Worm (Caenorhabditis elegans): ENCODE results near the gene Y67A10A.7.

DNA sequence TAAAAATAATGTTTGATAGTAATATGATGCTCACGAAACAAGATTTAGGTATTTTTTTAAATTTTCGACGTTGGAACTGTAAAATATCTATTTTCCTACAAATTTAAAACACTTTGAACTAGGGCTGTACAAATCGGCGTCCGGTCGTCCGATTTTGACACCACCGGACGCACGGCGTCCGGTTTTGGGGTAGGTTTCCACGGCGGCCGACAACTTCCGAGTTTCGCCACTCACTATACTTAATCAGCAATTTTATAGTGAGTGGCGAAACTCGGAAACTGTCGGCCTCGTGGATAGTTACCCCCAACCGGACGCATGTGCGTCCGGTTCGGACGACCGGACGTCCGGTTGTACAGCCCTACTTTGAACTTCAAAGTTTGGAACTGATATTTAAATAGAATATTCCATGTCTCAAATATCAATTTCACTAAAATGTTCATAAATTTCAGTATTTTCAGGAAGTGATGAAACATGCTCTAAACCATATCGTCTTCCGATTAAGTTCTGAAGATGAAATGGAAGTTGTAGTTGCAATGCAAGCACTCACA lies 3.4 kb downstream of the Y67A10A.7 start:
- no peak for TF ChIP-seq W03F9.2 (tag; optimal IDR thresholded peaks at IDR 0.05)
- no peak for TF ChIP-seq him-1 (tag; optimal IDR thresholded peaks at IDR 0.05)
- no peak for TF ChIP-seq dao-5 (tag; optimal IDR thresholded peaks at IDR 0.05)
